Fruit fly (Drosophila melanogaster) S2 (cell line): ENCODE measurements around the gene CG7910.
"Not testable (repeated sequence)": the region's sequence is repeated elsewhere in the genome, so short reads cannot be mapped to it uniquely, and the experiment has no call there.

Source experiments
- CG8478 ChIP-seq: fragments of >200 bp; optimal IDR thresholded peaks from 2 replicates; lab custom pipeline; 2018
- CTCF ChIP-seq, 2 experiments: fragments of >200 bp; optimal IDR thresholded peaks; 2 replicates each; lab custom pipeline; 2018

- not testable (repeated sequence) for TF ChIP-seq CTCF (optimal IDR thresholded peaks at IDR 0.05; lab: Kevin White, UChicago); CG8478 (lab: Kevin White, UChicago)
These were observed 38.2 kb upstream of the CG7910 start, which contains the start of gene CG43618 for dm6 chr3R:8048867-8049266.
